Worm (Caenorhabditis elegans) whole organism, L4 larva: Measurements from ENCODE around the gene kin-2.
A peak's percentile ranks its signal among the peaks of the same experiment; 100 is the strongest.

Source experiments
- F10B5.3 ChIP-seq: sonication (generic microtip); optimal IDR thresholded peaks from 2 replicates; lab custom pipeline; 2016; ENCODE audit warnings: mild to moderate bottlenecking, missing genetic modification characterization, missing compliant biosample characterization
- F37D6.2 ChIP-seq: sonication (generic microtip); optimal IDR thresholded peaks from 2 replicates; lab custom pipeline; 2016; ENCODE audit warnings: mild to moderate bottlenecking, missing genetic modification characterization, missing compliant biosample characterization
- R02D3.7 ChIP-seq: fragments of 150-350 bp; sonication (generic microtip); optimal IDR thresholded peaks from 3 replicates; lab custom pipeline; 2014; ENCODE audit warnings: missing biosample characterization, missing genetic modification characterization
- Y105C5A.15 ChIP-seq: fragments of 200-800 bp; sonication (Bioruptor generic); IDR thresholded peaks from 2 replicates; pipeline ENCODE4 v1.3.6; 2022; ENCODE audit warnings: missing genetic modification characterization, missing compliant biosample characterization
- aha-1 ChIP-seq: fragments of 150-350 bp; peaks from one replicate; lab custom pipeline; 2014; ENCODE audit warnings: missing biosample characterization, missing genetic modification characterization
- aly-2 ChIP-seq: sonication (generic microtip); optimal IDR thresholded peaks from 2 replicates; lab custom pipeline; 2018; ENCODE audit warnings: missing biosample characterization, missing genetic modification characterization
- ama-1 ChIP-seq: fragments of 150-350 bp; optimal IDR thresholded peaks from 2 replicates; lab custom pipeline; 2014; ENCODE audit warnings: inconsistent platforms, mixed read lengths
- arid-1 ChIP-seq: fragments of 200-800 bp; sonication (Bioruptor generic); conservative IDR thresholded peaks from 2 replicates; pipeline ENCODE4 v1.3.6; 2022; ENCODE audit warnings: missing genetic modification reagents, missing genetic modification characterization, missing compliant biosample characterization
- ceh-20 ChIP-seq: fragments of 200-800 bp; sonication (Bioruptor generic); IDR thresholded peaks from 2 replicates; pipeline ENCODE4 v1.3.6; 2022; ENCODE audit warnings: missing genetic modification reagents, missing genetic modification characterization, missing compliant biosample characterization
- ceh-28 ChIP-seq: fragments of 150-350 bp; optimal IDR thresholded peaks from 2 replicates; lab custom pipeline; 2014; ENCODE audit warnings: missing biosample characterization, missing genetic modification reagents, missing genetic modification characterization
- ceh-32 ChIP-seq: sonication (generic microtip); optimal IDR thresholded peaks from 2 replicates; lab custom pipeline; 2016; ENCODE audit warnings: mild to moderate bottlenecking, missing genetic modification characterization, missing compliant biosample characterization; ENCODE audit not compliant: poor library complexity
- ceh-82 ChIP-seq: sonication (generic microtip); optimal IDR thresholded peaks from 2 replicates; lab custom pipeline; 2017; ENCODE audit warnings: missing biosample characterization, missing genetic modification characterization
- daf-16 ChIP-seq, 3 experiments: sonication (generic microtip); optimal IDR thresholded peaks; 2 replicates each; lab custom pipeline; 2016 to 2017; ENCODE audit warnings: missing genetic modification characterization in 3 of 3, missing genetic modification reagents in 3 of 3, mild to moderate bottlenecking in 2 of 3, missing compliant biosample characterization in 2 of 3, missing biosample characterization in 1 of 3, moderate library complexity in 1 of 3
- daf-19 ChIP-seq: fragments of 200-800 bp; sonication (Bioruptor generic); conservative IDR thresholded peaks from 2 replicates; pipeline ENCODE4 v1.3.6; 2022; ENCODE audit warnings: missing genetic modification characterization, missing compliant biosample characterization
- daf-8 ChIP-seq: fragments of 200-800 bp; sonication (Bioruptor generic); IDR thresholded peaks from 2 replicates; pipeline ENCODE4 v1.3.6; 2022; ENCODE audit warnings: missing genetic modification characterization, missing compliant biosample characterization
- dmd-6 ChIP-seq: fragments of 200-800 bp; sonication (Bioruptor generic); IDR thresholded peaks from 2 replicates; pipeline ENCODE4 v1.3.6; 2022; ENCODE audit warnings: missing genetic modification reagents, missing genetic modification characterization, missing compliant biosample characterization
- dmd-8 ChIP-seq: fragments of 200-800 bp; sonication (Bioruptor generic); IDR thresholded peaks from 2 replicates; pipeline ENCODE4 v1.3.6; 2022; ENCODE audit warnings: missing genetic modification characterization, missing compliant biosample characterization
- dve-1 ChIP-seq: sonication (generic microtip); optimal IDR thresholded peaks from 2 replicates; lab custom pipeline; 2017; ENCODE audit warnings: antibody characterized with exemption, mild to moderate bottlenecking, missing genetic modification characterization, missing compliant biosample characterization; ENCODE audit not compliant: insufficient read depth
- egl-27 ChIP-seq: sonication (generic microtip); optimal IDR thresholded peaks from 3 replicates; lab custom pipeline; 2017; ENCODE audit warnings: missing biosample characterization, missing genetic modification reagents, missing genetic modification characterization
- egl-43 ChIP-seq: fragments of 200-800 bp; sonication (Bioruptor generic); IDR thresholded peaks from 2 replicates; pipeline ENCODE4 v1.3.6; 2022; ENCODE audit warnings: missing genetic modification reagents, missing genetic modification characterization, missing compliant biosample characterization
- gei-8 ChIP-seq: fragments of 200-800 bp; sonication (Bioruptor generic); optimal IDR thresholded peaks from 2 replicates; lab custom pipeline; 2018; ENCODE audit warnings: mild to moderate bottlenecking, missing genetic modification characterization, missing compliant biosample characterization
- hmg-1.1 ChIP-seq: fragments of 200-800 bp; sonication (Bioruptor generic); IDR thresholded peaks from 2 replicates; pipeline ENCODE4 v1.3.6; 2022; ENCODE audit warnings: missing genetic modification reagents, missing genetic modification characterization, missing compliant biosample characterization
- jun-1 ChIP-seq: fragments of 150-350 bp; optimal IDR thresholded peaks from 2 replicates; lab custom pipeline; 2014; ENCODE audit warnings: missing biosample characterization, missing genetic modification reagents, missing genetic modification characterization
- lin-1 ChIP-seq: fragments of 200-800 bp; sonication (Bioruptor generic); IDR thresholded peaks from 2 replicates; pipeline ENCODE4 v1.3.6; 2022; ENCODE audit warnings: missing genetic modification reagents, missing genetic modification characterization, missing compliant biosample characterization
- lin-13 ChIP-seq: fragments of 150-350 bp; optimal IDR thresholded peaks from 2 replicates; lab custom pipeline; 2014; ENCODE audit warnings: missing biosample characterization, missing genetic modification reagents, missing genetic modification characterization
- lin-38 ChIP-seq: fragments of 200-800 bp; sonication (Bioruptor generic); IDR thresholded peaks from 2 replicates; pipeline ENCODE4 v1.3.6; 2022; ENCODE audit warnings: missing genetic modification reagents, missing genetic modification characterization, missing compliant biosample characterization
- lsy-2 ChIP-seq, 2 experiments: fragments of 150-350 bp in 1 of 2; sonication (generic microtip) in 1 of 2; optimal IDR thresholded peaks; 2 replicates each; lab custom pipeline; 2014 to 2017; ENCODE audit warnings: missing biosample characterization in 2 of 2, missing genetic modification characterization in 2 of 2
- mep-1 ChIP-seq: fragments of 150-350 bp; sonication (generic microtip); optimal IDR thresholded peaks from 3 replicates; lab custom pipeline; 2014; ENCODE audit warnings: missing biosample characterization, missing genetic modification characterization
- mes-2 ChIP-seq: sonication (generic microtip); optimal IDR thresholded peaks from 2 replicates; lab custom pipeline; 2016; ENCODE audit warnings: missing genotype, mild to moderate bottlenecking, missing genetic modification characterization, missing compliant biosample characterization; ENCODE audit not compliant: poor library complexity, severe bottlenecking
- mxl-2 ChIP-seq: fragments of 200-800 bp; sonication (Bioruptor generic); conservative IDR thresholded peaks from 2 replicates; pipeline ENCODE4 v1.3.6; 2022; ENCODE audit warnings: missing genetic modification reagents, missing genetic modification characterization, missing compliant biosample characterization
- nhr-11 ChIP-seq: fragments of 150-350 bp; optimal IDR thresholded peaks from 2 replicates; lab custom pipeline; 2014; ENCODE audit warnings: missing biosample characterization, missing genetic modification characterization
- nhr-25 ChIP-seq: sonication (generic microtip); optimal IDR thresholded peaks from 2 replicates; lab custom pipeline; 2017; ENCODE audit warnings: missing genetic modification characterization, mild to moderate bottlenecking, missing compliant biosample characterization, antibody characterized with exemption, moderate library complexity, borderline replicate concordance; ENCODE audit not compliant: insufficient read depth
- nhr-28 ChIP-seq: fragments of 150-350 bp; optimal IDR thresholded peaks from 2 replicates; lab custom pipeline; 2014; ENCODE audit warnings: missing biosample characterization, missing genetic modification characterization
- nhr-48 ChIP-seq: sonication (generic microtip); optimal IDR thresholded peaks from 2 replicates; lab custom pipeline; 2016; ENCODE audit warnings: mild to moderate bottlenecking, missing genetic modification characterization, missing compliant biosample characterization
- nhr-6 ChIP-seq: fragments of 150-350 bp; optimal IDR thresholded peaks from 2 replicates; lab custom pipeline; 2014; ENCODE audit warnings: missing biosample characterization, missing genetic modification characterization
- php-3 ChIP-seq: fragments of 200-800 bp; sonication (Bioruptor generic); IDR thresholded peaks from 2 replicates; pipeline ENCODE4 v1.3.6; 2022; ENCODE audit warnings: missing genetic modification reagents, missing genetic modification characterization, missing compliant biosample characterization
- rbr-2 ChIP-seq: sonication (generic microtip); optimal IDR thresholded peaks from 2 replicates; lab custom pipeline; 2016; ENCODE audit warnings: missing genotype, missing genetic modification characterization, missing compliant biosample characterization
- sdz-12 ChIP-seq: fragments of 200-800 bp; sonication (Bioruptor generic); optimal IDR thresholded peaks from 2 replicates; lab custom pipeline; 2018; ENCODE audit warnings: mild to moderate bottlenecking, missing genetic modification characterization, missing compliant biosample characterization
- set-16 ChIP-seq: fragments of 200-800 bp; sonication (Bioruptor generic); IDR thresholded peaks from 2 replicates; pipeline ENCODE4 v1.3.6; 2022; ENCODE audit warnings: missing genetic modification reagents, missing genetic modification characterization, missing compliant biosample characterization
- snpc-1.2 ChIP-seq: fragments of 200-800 bp; sonication (Bioruptor generic); IDR thresholded peaks from 2 replicates; pipeline ENCODE4 v1.3.6; 2022; ENCODE audit warnings: missing genetic modification reagents, missing genetic modification characterization, missing compliant biosample characterization
- unc-62 ChIP-seq, 3 experiments: fragments of 150-350 bp in 1 of 3; sonication (generic microtip); optimal IDR thresholded peaks in 2 of 3; peaks in 1 of 3; 1 replicate in 1 of 3; 2 replicates in 2 of 3; lab custom pipeline; 2014 to 2017; ENCODE audit warnings: missing biosample characterization in 3 of 3, missing genetic modification characterization in 3 of 3, missing genetic modification reagents in 3 of 3, missing genotype in 1 of 3
- zip-11 ChIP-seq: fragments of 200-800 bp; sonication (Bioruptor generic); IDR thresholded peaks from 2 replicates; pipeline ENCODE4 v1.3.6; 2022; ENCODE audit warnings: missing genetic modification characterization, missing compliant biosample characterization
- ztf-7 ChIP-seq: fragments of 150-350 bp; optimal IDR thresholded peaks from 2 replicates; lab custom pipeline; 2014; ENCODE audit warnings: missing biosample characterization, missing genetic modification characterization

kin-2 gene

ce11 chrX:5960872-5961271 lies 16.8 kb downstream of the kin-2 start (continued):
- TF ChIP-seq lsy-2 (tag; optimal IDR thresholded peaks at IDR 0.05; lab: Kevin White, UChicago) (no peak), ceh-82 (tag; lab: Kevin White, UChicago) (no peak)

DNA sequence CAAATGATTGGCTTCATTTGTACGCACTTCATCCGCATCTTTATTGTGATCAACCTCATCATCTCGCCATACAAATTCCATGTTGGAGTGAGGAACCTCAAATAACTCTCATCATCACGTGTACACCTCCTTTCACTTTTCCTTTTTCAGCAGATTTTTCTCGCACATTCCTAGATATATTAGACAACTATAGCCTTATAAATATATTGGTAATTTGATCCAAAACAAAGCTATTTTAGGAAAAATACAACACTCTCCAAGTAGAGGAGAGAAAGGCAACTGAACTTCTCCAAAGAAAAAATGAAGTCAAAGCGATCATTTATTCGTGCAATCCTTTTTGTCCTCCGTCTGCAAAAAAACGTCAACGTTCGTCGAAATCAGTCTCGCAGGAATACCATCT lies 18.8 kb downstream of the kin-2 start, which contains the start of gene R07E4.1:
R07E4.1 (plus strand) TSS at position 301 of the 400 bp plus-strand sequence.
- no peak for TF ChIP-seq daf-16 (GFP tag; optimal IDR thresholded peaks at IDR 0.05; lab: Kevin White, UChicago)
- TF ChIP-seq daf-16 (tag; optimal IDR thresholded peaks at IDR 0.05; lab: Kevin White, UChicago), result no peak
- TF ChIP-seq mxl-2 (GFP tag; lab: Robert Waterston, UW), result no peak
- TF ChIP-seq ceh-20 (GFP tag; lab: Robert Waterston, UW), result no peak
- no peak for TF ChIP-seq F10B5.3 (tag; lab: Kevin White, UChicago)
- no peak for TF ChIP-seq snpc-1.2
- TF ChIP-seq jun-1 (tag; lab: Kevin White, UChicago), result no peak
- peak in 1 of 2 experiments; percentile 44 for TF ChIP-seq unc-62 (GFP tag; optimal IDR thresholded peaks at IDR 0.05 in 1 of 2; lab: Kevin White, UChicago)
- TF ChIP-seq unc-62 (tag; optimal IDR thresholded peaks at IDR 0.05; lab: Kevin White, UChicago), result no peak
- peak; percentile 52 for TF ChIP-seq aha-1 (tag; lab: Kevin White, UChicago)
- no peak for TF ChIP-seq F37D6.2 (tag; lab: Kevin White, UChicago)
- no peak for TF ChIP-seq zip-11 (GFP tag; lab: Robert Waterston, UW)
- no peak for TF ChIP-seq php-3 (GFP tag; lab: Robert Waterston, UW)
- no peak for TF ChIP-seq egl-27 (tag; lab: Kevin White, UChicago)

DNA sequence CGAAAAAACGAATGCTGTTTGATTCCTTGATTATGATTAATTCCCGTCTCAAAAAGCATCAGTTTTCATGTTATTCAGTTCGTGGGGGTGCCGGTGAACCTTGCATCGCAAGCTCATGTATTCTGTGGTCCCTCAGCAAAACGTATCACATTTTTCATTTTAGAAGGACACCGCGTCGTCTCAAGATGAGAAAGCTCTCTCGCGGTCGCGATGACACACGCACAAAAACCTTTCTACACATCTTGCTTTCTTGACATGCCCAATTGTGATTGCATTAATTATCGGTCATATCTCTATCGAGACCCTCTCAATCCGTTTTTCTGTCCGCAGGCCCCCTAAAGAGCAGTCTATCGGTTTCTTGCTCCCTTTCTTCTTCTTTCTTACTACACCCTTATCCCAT lies 21.5 kb downstream of the kin-2 start:
- TF ChIP-seq unc-62 (GFP tag; optimal IDR thresholded peaks at IDR 0.05 in 1 of 2; lab: Kevin White, UChicago), result peak in 1 of 2 experiments; percentile 93
- no peak for TF ChIP-seq unc-62 (tag; optimal IDR thresholded peaks at IDR 0.05; lab: Kevin White, UChicago)
- TF ChIP-seq aha-1 (tag; lab: Kevin White, UChicago), result peak; percentile 73
- no peak for TF ChIP-seq jun-1 (tag; lab: Kevin White, UChicago)

DNA sequence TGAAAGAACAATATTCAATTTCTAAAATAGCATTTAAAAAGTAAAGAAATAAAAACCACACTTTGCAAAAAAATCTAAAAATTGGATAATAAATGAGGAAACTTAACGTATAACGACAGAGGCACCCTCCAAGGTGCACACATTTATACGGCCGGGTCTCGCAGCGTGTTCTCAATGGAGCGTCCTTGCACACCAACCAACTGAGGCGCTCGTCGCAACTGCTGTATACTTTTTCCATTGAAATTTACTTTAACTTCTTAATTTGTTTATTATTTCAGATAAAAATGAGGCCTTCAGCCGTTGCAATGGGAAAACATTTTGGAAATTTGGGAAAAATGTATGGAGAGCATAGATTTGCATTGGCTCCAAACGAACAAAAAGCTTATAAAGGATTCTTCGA lies 24.5 kb downstream of the kin-2 start, which contains the start of the genes R07E4.5 and R07E4.3:
R07E4.5 (minus strand) TSS at position 1 of the 400 bp plus-strand sequence.
R07E4.3 (plus strand) TSS at position 285 of the 400 bp plus-strand sequence.
- TF ChIP-seq ztf-7 (no peak), lin-1 (GFP tag; lab: Robert Waterston, UW) (no peak), arid-1 (GFP tag; lab: Robert Waterston, UW) (no peak), daf-16 (GFP tag; optimal IDR thresholded peaks at IDR 0.05; lab: Kevin White, UChicago) (no peak), daf-16 (tag; optimal IDR thresholded peaks at IDR 0.05; lab: Kevin White, UChicago) (peak; percentile 45), egl-27 (tag; lab: Kevin White, UChicago) (no peak), lin-13 (GFP tag; lab: Kevin White, UChicago) (peak; percentile 13), nhr-28 (tag; lab: Kevin White, UChicago) (peak; percentile 57), nhr-48 (no peak), rbr-2 (tag; lab: Kevin White, UChicago) (peak; percentile 63), dmd-6 (GFP tag; lab: Robert Waterston, UW) (peak; percentile 23; the same call in 1 of the 2 replicates), aly-2 (tag; lab: Kevin White, UChicago) (no peak), ceh-28 (tag; lab: Kevin White, UChicago) (no peak), nhr-6 (tag; lab: Kevin White, UChicago) (peak; percentile 58), mes-2 (tag; lab: Kevin White, UChicago) (no peak), R02D3.7 (tag; lab: Kevin White, UChicago) (no peak), nhr-11 (tag; lab: Kevin White, UChicago) (peak; percentile 53), hmg-1.1 (GFP tag; lab: Robert Waterston, UW) (peak; percentile 72), gei-8 (GFP tag; lab: Kevin White, UChicago) (no peak), ama-1 (lab: Kevin White, UChicago) (no peak), dmd-8 (GFP tag; lab: Robert Waterston, UW) (no peak), ceh-20 (GFP tag; lab: Robert Waterston, UW) (no peak), set-16 (GFP tag; lab: Robert Waterston, UW) (no peak), daf-19 (GFP tag; lab: Robert Waterston, UW) (no peak), nhr-25 (no peak), Y105C5A.15 (GFP tag; lab: Robert Waterston, UW) (no peak), dve-1 (peak; percentile 68), lsy-2 (tag; optimal IDR thresholded peaks at IDR 0.05; lab: Kevin White, UChicago) (peak in 1 of 2 experiments; percentile 83), sdz-12 (GFP tag; lab: Kevin White, UChicago) (no peak), daf-8 (GFP tag; lab: Robert Waterston, UW) (no peak), lin-38 (peak; percentile 95), mep-1 (tag; lab: Kevin White, UChicago) (peak; percentile 81), egl-43 (no peak), ceh-32 (no peak)
